Worm (Caenorhabditis elegans) whole organism, L4/young adult: ENCODE results near the gene fat-5.

Experiments used
- W03F9.2 ChIP-seq: fragments of 150-350 bp; optimal IDR thresholded peaks from 2 replicates; lab custom pipeline; 2014; ENCODE audit warnings: missing biosample characterization, missing genetic modification characterization
- dao-5 ChIP-seq: sonication (generic microtip); optimal IDR thresholded peaks from 2 replicates; lab custom pipeline; 2016; ENCODE audit warnings: missing genotype, missing genetic modification characterization, moderate library complexity, missing compliant biosample characterization
- him-1 ChIP-seq: sonication (generic microtip); optimal IDR thresholded peaks from 2 replicates; lab custom pipeline; 2016; ENCODE audit warnings: missing genotype, missing genetic modification reagents, missing genetic modification characterization, missing compliant biosample characterization

- TF ChIP-seq dao-5 (no peak), W03F9.2 (tag; lab: Kevin White, UChicago) (no peak), him-1 (no peak)
Observed at ce11 chrV:17690922-17691321, 33.9 kb upstream of the fat-5 start, which contains the start of gene F59A1.13.
